Fruit fly (Drosophila melanogaster) whole organism, embryonic: ENCODE results near the gene trx.

Experiments used
- Abd-B ChIP-seq: fragments of 200-800 bp; sonication (Bioruptor generic); optimal IDR thresholded peaks from 2 replicates; lab custom pipeline; 2018; ENCODE audit warnings: missing biosample characterization, mild to moderate bottlenecking, missing genetic modification characterization, moderate library complexity
- Aef1 ChIP-seq: fragments of 200-800 bp; sonication (Bioruptor generic); IDR thresholded peaks from 3 replicates; pipeline ENCODE4 v1.3.6; 2022; ENCODE audit warnings: missing biosample characterization, missing genetic modification characterization
- CG11085 ChIP-seq: fragments of 200-800 bp; sonication (Bioruptor generic); IDR thresholded peaks from 2 replicates; pipeline ENCODE4 v1.3.6; 2022; ENCODE audit warnings: missing biosample characterization, missing genetic modification characterization
- CG11504 ChIP-seq: fragments of 200-800 bp; sonication (Bioruptor generic); optimal IDR thresholded peaks from 3 replicates; lab custom pipeline; 2019; ENCODE audit warnings: missing biosample characterization, mild to moderate bottlenecking, missing genetic modification characterization, moderate library complexity
- CG12155 ChIP-seq: fragments of 200-800 bp; sonication (Bioruptor generic); optimal IDR thresholded peaks from 3 replicates; lab custom pipeline; 2016; ENCODE audit warnings: missing biosample characterization, missing genetic modification characterization
- CG12391 ChIP-seq: fragments of 200-800 bp; sonication (Bioruptor generic); optimal IDR thresholded peaks from 3 replicates; lab custom pipeline; 2018; ENCODE audit warnings: missing biosample characterization, mild to moderate bottlenecking, missing genetic modification characterization, moderate library complexity
- CG12744 ChIP-seq: fragments of 200-800 bp; sonication (Bioruptor generic); optimal IDR thresholded peaks from 2 replicates; lab custom pipeline; 2016; ENCODE audit warnings: missing biosample characterization, missing genetic modification characterization
- CG12942 ChIP-seq: fragments of 200-800 bp; sonication (Bioruptor generic); optimal IDR thresholded peaks from 3 replicates; lab custom pipeline; 2016; ENCODE audit warnings: missing biosample characterization, missing genetic modification characterization
- CG13296 ChIP-seq: fragments of 200-800 bp; sonication (Bioruptor generic); optimal IDR thresholded peaks from 3 replicates; lab custom pipeline; 2018; ENCODE audit warnings: missing biosample characterization, mild to moderate bottlenecking, missing genetic modification characterization
- CG13775 ChIP-seq: fragments of 200-800 bp; sonication (Bioruptor generic); optimal IDR thresholded peaks from 3 replicates; lab custom pipeline; 2017; ENCODE audit warnings: missing biosample characterization, mild to moderate bottlenecking, missing genetic modification characterization
- CG2120 ChIP-seq: fragments of 200-800 bp; sonication (Bioruptor generic); optimal IDR thresholded peaks from 3 replicates; lab custom pipeline; 2016; ENCODE audit warnings: missing biosample characterization, missing genetic modification characterization
- CG31224 ChIP-seq: fragments of 200-800 bp; sonication (Bioruptor generic); IDR thresholded peaks from 2 replicates; pipeline ENCODE4 v1.3.6; 2022; ENCODE audit warnings: missing biosample characterization, missing genetic modification characterization
- CG4282 ChIP-seq: fragments of 200-800 bp; sonication (Bioruptor generic); optimal IDR thresholded peaks from 2 replicates; lab custom pipeline; 2016; ENCODE audit warnings: missing biosample characterization, missing genetic modification characterization
- CG6272 ChIP-seq: fragments of 200-800 bp; sonication (Bioruptor generic); IDR thresholded peaks from 2 replicates; pipeline ENCODE4 v1.3.6; 2022; ENCODE audit warnings: missing biosample characterization, missing genetic modification characterization
- CG6791 ChIP-seq: fragments of 200-800 bp; sonication (Bioruptor generic); IDR thresholded peaks from 3 replicates; pipeline ENCODE4 v1.3.6; 2022; ENCODE audit warnings: missing biosample characterization, missing genetic modification characterization; ENCODE audit not compliant: partially characterized antibody
- CG8388 ChIP-seq: fragments of 200-800 bp; sonication (Bioruptor generic); optimal IDR thresholded peaks from 2 replicates; lab custom pipeline; 2019; ENCODE audit warnings: missing biosample characterization, mild to moderate bottlenecking, missing genetic modification characterization, moderate library complexity
- CG8478 ChIP-seq: fragments of >200 bp; optimal IDR thresholded peaks from 2 replicates; lab custom pipeline; 2018
- CG8944 ChIP-seq: fragments of 200-800 bp; sonication (Bioruptor generic); optimal IDR thresholded peaks from 3 replicates; lab custom pipeline; 2016; ENCODE audit warnings: missing biosample characterization, missing genetic modification characterization
- CG9215 ChIP-seq: fragments of 200-800 bp; sonication (Bioruptor generic); IDR thresholded peaks from 2 replicates; pipeline ENCODE4 v1.3.6; 2022; ENCODE audit warnings: missing biosample characterization, missing genetic modification characterization
- CG9437 ChIP-seq: fragments of 200-800 bp; sonication (Bioruptor generic); optimal IDR thresholded peaks from 2 replicates; lab custom pipeline; 2018; ENCODE audit warnings: missing biosample characterization, mild to moderate bottlenecking, missing genetic modification characterization
- Dek ChIP-seq: fragments of 200-800 bp; sonication (Bioruptor generic); optimal IDR thresholded peaks from 3 replicates; lab custom pipeline; 2019; ENCODE audit warnings: missing biosample characterization, mild to moderate bottlenecking, missing genetic modification characterization, moderate library complexity
- Dll ChIP-seq: fragments of 200-800 bp; sonication (Bioruptor generic); IDR thresholded peaks from 4 replicates; pipeline ENCODE4 v1.3.6; 2022; ENCODE audit warnings: missing biosample characterization, missing genetic modification characterization; ENCODE audit not compliant: partially characterized antibody
- Fer2 ChIP-seq: fragments of 200-800 bp; sonication (Bioruptor generic); optimal IDR thresholded peaks from 2 replicates; lab custom pipeline; 2018; ENCODE audit warnings: missing biosample characterization, mild to moderate bottlenecking, missing genetic modification characterization, moderate library complexity
- Hr39 ChIP-seq: fragments of >200 bp; optimal IDR thresholded peaks from 2 replicates; lab custom pipeline; 2017
- Hsf ChIP-seq: fragments of 200-800 bp; sonication (Bioruptor generic); optimal IDR thresholded peaks from 3 replicates; lab custom pipeline; 2016; ENCODE audit warnings: missing biosample characterization, missing genetic modification characterization
- Kr ChIP-seq: fragments of 200-800 bp; sonication (Bioruptor generic); optimal IDR thresholded peaks from 2 replicates; lab custom pipeline; 2017; ENCODE audit warnings: missing biosample characterization, mild to moderate bottlenecking, missing genetic modification characterization
- Meics ChIP-seq: fragments of 200-800 bp; sonication (Bioruptor generic); optimal IDR thresholded peaks from 2 replicates; lab custom pipeline; 2017; ENCODE audit warnings: missing biosample characterization, mild to moderate bottlenecking, missing genetic modification characterization
- Oaz ChIP-seq: fragments of 200-800 bp; sonication (Bioruptor generic); IDR thresholded peaks from 2 replicates; pipeline ENCODE4 v1.3.6; 2022; ENCODE audit warnings: missing biosample characterization, missing genetic modification characterization
- Sox100B ChIP-seq: fragments of 200-800 bp; sonication (Bioruptor generic); optimal IDR thresholded peaks from 3 replicates; lab custom pipeline; 2018; ENCODE audit warnings: missing biosample characterization, mild to moderate bottlenecking, missing genetic modification characterization
- YL-1 ChIP-seq: fragments of 200-800 bp; sonication (Bioruptor generic); optimal IDR thresholded peaks from 3 replicates; lab custom pipeline; 2017; ENCODE audit warnings: missing biosample characterization, mild to moderate bottlenecking, missing genetic modification characterization
- ac ChIP-seq: fragments of 200-800 bp; sonication (Bioruptor generic); optimal IDR thresholded peaks from 3 replicates; lab custom pipeline; 2017; ENCODE audit warnings: missing biosample characterization, mild to moderate bottlenecking, missing genetic modification characterization
- ara ChIP-seq: fragments of 200-800 bp; sonication (Bioruptor generic); IDR thresholded peaks from 2 replicates; pipeline ENCODE4 v1.3.6; 2022; ENCODE audit warnings: missing biosample characterization, missing genetic modification characterization
- az2 ChIP-seq: fragments of 200-800 bp; sonication (Bioruptor generic); optimal IDR thresholded peaks from 3 replicates; lab custom pipeline; 2016; ENCODE audit warnings: missing biosample characterization, missing genetic modification characterization
- chn ChIP-seq: fragments of 200-800 bp; sonication (Bioruptor generic); optimal IDR thresholded peaks from 2 replicates; lab custom pipeline; 2016; ENCODE audit warnings: missing biosample characterization, missing genetic modification characterization
- crc ChIP-seq: fragments of 200-800 bp; sonication (Bioruptor generic); optimal IDR thresholded peaks from 2 replicates; lab custom pipeline; 2016; ENCODE audit warnings: missing biosample characterization, missing genetic modification characterization
- ems ChIP-seq: fragments of 200-800 bp; sonication (Bioruptor generic); optimal IDR thresholded peaks from 3 replicates; lab custom pipeline; 2016; ENCODE audit warnings: missing biosample characterization, missing genetic modification characterization
- exex ChIP-seq: fragments of 200-800 bp; sonication (Bioruptor generic); optimal IDR thresholded peaks from 4 replicates; lab custom pipeline; 2018; ENCODE audit warnings: missing biosample characterization, mild to moderate bottlenecking, missing genetic modification characterization, moderate library complexity
- fd3F ChIP-seq: fragments of 200-800 bp; sonication (Bioruptor generic); optimal IDR thresholded peaks from 2 replicates; lab custom pipeline; 2018; ENCODE audit warnings: missing biosample characterization, mild to moderate bottlenecking, missing genetic modification characterization, moderate library complexity
- gfzf ChIP-seq: fragments of 200-800 bp; sonication (Bioruptor generic); optimal IDR thresholded peaks from 2 replicates; lab custom pipeline; 2016; ENCODE audit warnings: missing biosample characterization, mild to moderate bottlenecking, missing genetic modification characterization, moderate library complexity
- gro ChIP-seq: fragments of 200-800 bp; sonication (Bioruptor generic); optimal IDR thresholded peaks from 2 replicates; lab custom pipeline; 2016; ENCODE audit warnings: missing biosample characterization, missing genetic modification characterization
- her ChIP-seq: fragments of 200-800 bp; sonication (Bioruptor generic); optimal IDR thresholded peaks from 2 replicates; lab custom pipeline; 2016; ENCODE audit warnings: missing biosample characterization, missing genetic modification characterization
- inv ChIP-seq: fragments of 200-800 bp; sonication (Bioruptor generic); IDR thresholded peaks from 2 replicates; pipeline ENCODE4 v1.3.6; 2022; ENCODE audit warnings: missing biosample characterization, missing genetic modification characterization; ENCODE audit not compliant: partially characterized antibody
- lola ChIP-seq, 3 experiments: fragments of >200 bp in 2 of 3; fragments of 200-800 bp in 1 of 3; sonication (Bioruptor generic) in 1 of 3; optimal IDR thresholded peaks; 2 replicates each; lab custom pipeline; 2017 to 2019; ENCODE audit warnings: missing biosample characterization in 3 of 3, missing genetic modification characterization in 3 of 3, mild to moderate bottlenecking in 1 of 3, moderate library complexity in 1 of 3
- luna ChIP-seq: fragments of 200-800 bp; sonication (Bioruptor generic); optimal IDR thresholded peaks from 2 replicates; lab custom pipeline; 2016; ENCODE audit warnings: missing biosample characterization, missing genetic modification characterization
- pho ChIP-seq: fragments of 200-800 bp; sonication (Bioruptor generic); optimal IDR thresholded peaks from 2 replicates; lab custom pipeline; 2016; ENCODE audit warnings: missing biosample characterization, missing genetic modification characterization
- ro ChIP-seq: fragments of 200-800 bp; sonication (Bioruptor generic); IDR thresholded peaks from 2 replicates; pipeline ENCODE4 v1.3.6; 2022; ENCODE audit warnings: missing biosample characterization, missing genetic modification characterization
- shn ChIP-seq: fragments of 200-800 bp; sonication (Bioruptor generic); optimal IDR thresholded peaks from 3 replicates; lab custom pipeline; 2016; ENCODE audit warnings: missing biosample characterization, missing genetic modification characterization
- tgo ChIP-seq: fragments of 200-800 bp; sonication (Bioruptor generic); IDR thresholded peaks from 3 replicates; pipeline ENCODE4 v1.3.6; 2022; ENCODE audit warnings: missing biosample characterization, missing genetic modification characterization
- trem ChIP-seq: fragments of 200-800 bp; optimal IDR thresholded peaks from 3 replicates; lab custom pipeline; 2019; ENCODE audit warnings: missing biosample characterization, mild to moderate bottlenecking, missing genetic modification characterization, moderate library complexity
- unpg ChIP-seq: fragments of 200-800 bp; sonication (Bioruptor generic); optimal IDR thresholded peaks from 3 replicates; lab custom pipeline; 2018; ENCODE audit warnings: missing biosample characterization, mild to moderate bottlenecking, missing genetic modification characterization, moderate library complexity
- zfh1 ChIP-seq: fragments of 200-800 bp; sonication (Bioruptor generic); IDR thresholded peaks from 3 replicates; pipeline ENCODE4 v1.3.6; 2022; ENCODE audit warnings: missing biosample characterization, missing genetic modification characterization
- zfh2 ChIP-seq: fragments of 200-800 bp; sonication (Bioruptor generic); optimal IDR thresholded peaks from 2 replicates; lab custom pipeline; 2016; ENCODE audit warnings: missing biosample characterization, missing genetic modification characterization

Gene trx

DNA sequence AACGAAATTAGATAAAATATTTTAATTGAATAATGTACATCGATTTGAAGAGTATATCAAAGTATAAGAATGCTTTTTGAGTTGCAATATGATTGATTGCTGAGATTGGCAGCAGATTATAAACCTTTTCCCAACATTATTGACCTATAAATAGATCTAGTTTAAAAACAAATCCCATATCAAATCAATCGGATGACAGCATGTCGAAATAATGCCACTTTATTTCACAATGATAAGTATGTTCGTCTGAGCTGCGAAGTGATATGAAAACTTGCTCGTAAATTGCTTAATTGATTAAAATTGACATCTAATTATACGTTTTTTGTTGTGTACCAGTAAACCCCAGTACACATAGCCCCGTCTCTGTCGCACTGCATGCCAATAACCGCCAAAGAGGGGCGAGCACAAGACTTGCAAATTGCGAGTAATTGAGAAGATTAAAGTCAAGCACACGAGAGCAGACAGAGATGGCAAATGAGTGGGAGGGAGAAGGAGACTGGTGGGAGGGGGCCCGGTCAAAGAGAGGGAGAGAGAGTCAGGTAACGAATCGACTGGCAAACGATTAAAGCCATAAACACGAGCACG lies 3.6 kb downstream of the trx start (continued):
- peak; percentile 65 for TF ChIP-seq zfh2 (GFP tag; lab: Kevin White, UChicago)
- TF ChIP-seq Fer2 (tag; lab: Kevin White, UChicago) = no peak
- no peak for TF ChIP-seq lola (GFP tag; optimal IDR thresholded peaks at IDR 0.05; lab: Kevin White, UChicago)
- TF ChIP-seq CG6272 (GFP tag; lab: Robert Waterston, UW) = no peak; the same call in 1 of the 2 replicates
- TF ChIP-seq Meics (GFP tag; lab: Kevin White, UChicago) = peak; percentile 45
- TF ChIP-seq ac (GFP tag; lab: Kevin White, UChicago) = no peak
- TF ChIP-seq Aef1 (GFP tag; lab: Robert Waterston, UW) = no peak
- TF ChIP-seq ara (GFP tag; lab: Robert Waterston, UW) = no peak
- TF ChIP-seq fd3F (GFP tag; lab: Kevin White, UChicago) = peak; percentile 32
- no peak for TF ChIP-seq CG31224 (GFP tag; lab: Robert Waterston, UW)
- peak; percentile 56 for TF ChIP-seq CG13775 (GFP tag; lab: Kevin White, UChicago)
- no peak for TF ChIP-seq gfzf (GFP tag; lab: Kevin White, UChicago)
- TF ChIP-seq CG11085 (GFP tag; lab: Robert Waterston, UW) = no peak
- TF ChIP-seq CG12391 = peak; percentile 49
- no peak for TF ChIP-seq CG9437 (GFP tag; lab: Kevin White, UChicago)
- peak; percentile 73 for TF ChIP-seq exex (tag; lab: Kevin White, UChicago)
- peak; percentile 79 for TF ChIP-seq CG2120 (GFP tag; lab: Kevin White, UChicago)
- TF ChIP-seq CG9215 (GFP tag; lab: Robert Waterston, UW) = no peak
- TF ChIP-seq CG6791 (GFP tag; lab: Robert Waterston, UW) = no peak
- peak; percentile 76 for TF ChIP-seq gro (GFP tag; lab: Kevin White, UChicago)
- TF ChIP-seq ro (GFP tag; lab: Robert Waterston, UW) = no peak
- TF ChIP-seq inv (GFP tag; lab: Robert Waterston, UW) = no peak
- no peak for TF ChIP-seq CG8388 (GFP tag; lab: Kevin White, UChicago)
- TF ChIP-seq her (GFP tag; lab: Kevin White, UChicago) = no peak
- TF ChIP-seq luna (GFP tag; lab: Kevin White, UChicago) = peak; percentile 60
- peak; percentile 49 for TF ChIP-seq crc (GFP tag; lab: Kevin White, UChicago)
- TF ChIP-seq CG12155 (GFP tag; lab: Kevin White, UChicago) = peak; percentile 34
- TF ChIP-seq Sox100B = peak; percentile 7
- TF ChIP-seq pho (GFP tag; lab: Kevin White, UChicago) = peak; percentile 23
- TF ChIP-seq Oaz (GFP tag; lab: Robert Waterston, UW) = no peak
- peak; percentile 27 for TF ChIP-seq unpg (GFP tag; lab: Kevin White, UChicago)
- no peak for TF ChIP-seq CG8478 (lab: Kevin White, UChicago)
- no peak for TF ChIP-seq Hr39
- peak; percentile 1 for TF ChIP-seq chn (GFP tag; lab: Kevin White, UChicago)
- TF ChIP-seq YL-1 (GFP tag; lab: Kevin White, UChicago) = no peak
- TF ChIP-seq CG8944 (GFP tag; lab: Kevin White, UChicago) = peak; percentile 31
- peak; percentile 44 for TF ChIP-seq Dek
- no peak for TF ChIP-seq CG12744 (GFP tag; lab: Kevin White, UChicago)
- TF ChIP-seq CG12942 (GFP tag; lab: Kevin White, UChicago) = peak; percentile 28
- TF ChIP-seq trem (tag; lab: Kevin White, UChicago) = no peak
- peak; percentile 41 for TF ChIP-seq Abd-B (GFP tag; lab: Kevin White, UChicago)
- TF ChIP-seq Dll (GFP tag; lab: Robert Waterston, UW) = no peak
- TF ChIP-seq CG11504 (tag; lab: Kevin White, UChicago) = peak; percentile 22
- peak; percentile 6 for TF ChIP-seq az2
- no peak for TF ChIP-seq ems
- TF ChIP-seq Kr (GFP tag; lab: Kevin White, UChicago) = no peak
- TF ChIP-seq CG4282 (GFP tag; lab: Kevin White, UChicago) = no peak
- peak; percentile 72 for TF ChIP-seq Hsf (GFP tag; lab: Kevin White, UChicago)
- TF ChIP-seq tgo (GFP tag; lab: Robert Waterston, UW) = no peak
- TF ChIP-seq zfh1 (GFP tag; lab: Robert Waterston, UW) = no peak
- peak; percentile 58 for TF ChIP-seq shn (GFP tag; lab: Kevin White, UChicago)
- TF ChIP-seq CG13296 = no peak
